Worm (Caenorhabditis elegans): ENCODE results near the gene scd-1.

ce11 chrX:12484749-12485148 lies 40.8 kb downstream of the scd-1 start, which contains the start of gene tbc-13:
- TF ChIP-seq egl-27 (tag; optimal IDR thresholded peaks at IDR 0.05) (no peak), ZK546.5 (tag; optimal IDR thresholded peaks at IDR 0.05) (no peak), elt-1 (tag; optimal IDR thresholded peaks at IDR 0.05) (no peak), snpc-4 (tag; optimal IDR thresholded peaks at IDR 0.05) (no peak), ama-1 (optimal IDR thresholded peaks at IDR 0.05) (no peak)
